Worm (Caenorhabditis elegans) whole organism, young adult: Measurements from ENCODE around the gene unc-44.

Experiments
- B0019.2 ChIP-seq: fragments of 200-800 bp; sonication (Bioruptor generic); conservative IDR thresholded peaks from 2 replicates; pipeline ENCODE4 v1.3.6; 2022; ENCODE audit warnings: missing genetic modification reagents, missing genetic modification characterization, missing compliant biosample characterization
- B0261.1 ChIP-seq: sonication (generic microtip); optimal IDR thresholded peaks from 2 replicates; lab custom pipeline; 2016; ENCODE audit warnings: mild to moderate bottlenecking, missing genetic modification characterization, moderate library complexity, missing compliant biosample characterization
- C06A6.2 ChIP-seq: fragments of 200-800 bp; sonication (Bioruptor generic); conservative IDR thresholded peaks from 2 replicates; pipeline ENCODE4 v1.3.6; 2022; ENCODE audit warnings: missing genetic modification characterization, missing compliant biosample characterization
- F22D6.2 ChIP-seq: sonication (generic microtip); optimal IDR thresholded peaks from 2 replicates; lab custom pipeline; 2016; ENCODE audit warnings: mild to moderate bottlenecking, missing genetic modification characterization, missing compliant biosample characterization
- F33H1.4 ChIP-seq: fragments of 200-800 bp; sonication (Bioruptor generic); IDR thresholded peaks from 2 replicates; pipeline ENCODE4 v1.3.6; 2022; ENCODE audit warnings: missing genetic modification reagents, missing genetic modification characterization, missing compliant biosample characterization
- F49E8.2 ChIP-seq: sonication (generic microtip); optimal IDR thresholded peaks from 3 replicates; lab custom pipeline; 2017; ENCODE audit warnings: missing genetic modification characterization, mild to moderate bottlenecking, missing compliant biosample characterization, antibody characterized with exemption, moderate library complexity; ENCODE audit not compliant: insufficient read depth
- F52B5.7 ChIP-seq: sonication (generic microtip); optimal IDR thresholded peaks from 2 replicates; lab custom pipeline; 2016; ENCODE audit warnings: mild to moderate bottlenecking, missing genetic modification characterization, missing compliant biosample characterization
- F57A8.1 ChIP-seq: fragments of 200-800 bp; sonication (Bioruptor generic); optimal IDR thresholded peaks from 2 replicates; lab custom pipeline; 2018; ENCODE audit warnings: mild to moderate bottlenecking, missing genetic modification characterization, moderate library complexity, missing compliant biosample characterization
- K12H6.12 ChIP-seq: fragments of 200-800 bp; sonication (Bioruptor generic); optimal IDR thresholded peaks from 2 replicates; lab custom pipeline; 2018; ENCODE audit warnings: mild to moderate bottlenecking, missing genetic modification characterization, missing compliant biosample characterization
- T07F8.4 ChIP-seq: sonication (generic microtip); optimal IDR thresholded peaks from 2 replicates; lab custom pipeline; 2016; ENCODE audit warnings: mild to moderate bottlenecking, missing genetic modification characterization, moderate library complexity, missing compliant biosample characterization
- Y56A3A.18 ChIP-seq: fragments of 200-800 bp; sonication (Bioruptor generic); IDR thresholded peaks from 2 replicates; pipeline ENCODE4 v1.3.6; 2022; ENCODE audit warnings: missing genetic modification reagents, missing genetic modification characterization, missing compliant biosample characterization
- Y67H2A.10 ChIP-seq: fragments of 200-800 bp; sonication (Bioruptor generic); conservative IDR thresholded peaks from 2 replicates; pipeline ENCODE4 v1.3.6; 2022; ENCODE audit warnings: missing genetic modification reagents, missing genetic modification characterization, missing compliant biosample characterization
- Y79H2A.3 ChIP-seq: fragments of 200-800 bp; sonication (Bioruptor generic); conservative IDR thresholded peaks from 2 replicates; pipeline ENCODE4 v1.3.6; 2022; ENCODE audit warnings: missing genetic modification reagents, missing genetic modification characterization, missing compliant biosample characterization
- ama-1 ChIP-seq, 3 experiments: fragments of 150-350 bp in 1 of 3; sonication (generic microtip) in 2 of 3; optimal IDR thresholded peaks; 2 replicates each; lab custom pipeline; 2014 to 2018; ENCODE audit warnings: missing biosample characterization in 2 of 3, missing genetic modification characterization in 2 of 3, missing genetic modification reagents in 2 of 3
- aptf-2 ChIP-seq: fragments of 200-800 bp; sonication (Bioruptor generic); conservative IDR thresholded peaks from 2 replicates; pipeline ENCODE4 v1.3.6; 2022; ENCODE audit warnings: missing genetic modification reagents, missing genetic modification characterization, missing compliant biosample characterization
- atf-7 ChIP-seq: sonication (generic microtip); optimal IDR thresholded peaks from 2 replicates; lab custom pipeline; 2017; ENCODE audit warnings: mild to moderate bottlenecking, missing genetic modification characterization, missing compliant biosample characterization
- athp-1 ChIP-seq: sonication (generic microtip); optimal IDR thresholded peaks from 2 replicates; lab custom pipeline; 2017; ENCODE audit warnings: mild to moderate bottlenecking, missing genetic modification characterization, missing compliant biosample characterization
- attf-3 ChIP-seq: fragments of 200-800 bp; sonication (Bioruptor generic); conservative IDR thresholded peaks from 2 replicates; pipeline ENCODE4 v1.3.6; 2022; ENCODE audit warnings: missing genetic modification reagents, missing genetic modification characterization, missing compliant biosample characterization
- attf-6 ChIP-seq: fragments of 200-800 bp; sonication (Bioruptor generic); IDR thresholded peaks from 2 replicates; pipeline ENCODE4 v1.3.6; 2022; ENCODE audit warnings: missing genetic modification reagents, missing genetic modification characterization, missing compliant biosample characterization
- bed-2 ChIP-seq: fragments of 200-800 bp; sonication (Bioruptor generic); IDR thresholded peaks from 2 replicates; pipeline ENCODE4 v1.3.6; 2022; ENCODE audit warnings: missing genetic modification reagents, missing genetic modification characterization, missing compliant biosample characterization
- cebp-2 ChIP-seq: fragments of 200-800 bp; sonication (Bioruptor generic); IDR thresholded peaks from 2 replicates; pipeline ENCODE4 v1.3.6; 2022; ENCODE audit warnings: missing genetic modification characterization, missing compliant biosample characterization
- ceh-27 ChIP-seq: fragments of 200-800 bp; sonication (Bioruptor generic); optimal IDR thresholded peaks from 2 replicates; lab custom pipeline; 2018; ENCODE audit warnings: mild to moderate bottlenecking, missing genetic modification characterization, moderate library complexity, missing compliant biosample characterization
- chd-7 ChIP-seq: sonication (generic microtip); optimal IDR thresholded peaks from 2 replicates; lab custom pipeline; 2016; ENCODE audit warnings: mild to moderate bottlenecking, missing genetic modification characterization, moderate library complexity, missing compliant biosample characterization
- dpl-1 ChIP-seq: fragments of 150-350 bp; optimal IDR thresholded peaks from 2 replicates; lab custom pipeline; 2014; ENCODE audit warnings: missing biosample characterization, missing genetic modification reagents, missing genetic modification characterization
- efl-1 ChIP-seq: fragments of 150-350 bp; optimal IDR thresholded peaks from 2 replicates; lab custom pipeline; 2014; ENCODE audit warnings: missing biosample characterization, missing genetic modification reagents, missing genetic modification characterization
- ekl-4 ChIP-seq: fragments of 200-800 bp; sonication (Bioruptor generic); IDR thresholded peaks from 2 replicates; pipeline ENCODE4 v1.3.6; 2022; ENCODE audit warnings: missing genetic modification reagents, missing genetic modification characterization, missing compliant biosample characterization
- gei-17 ChIP-seq: fragments of 200-800 bp; sonication (Bioruptor generic); optimal IDR thresholded peaks from 2 replicates; lab custom pipeline; 2018; ENCODE audit warnings: mild to moderate bottlenecking, missing genetic modification characterization, missing compliant biosample characterization
- hlh-12 ChIP-seq: sonication (generic microtip); optimal IDR thresholded peaks from 2 replicates; lab custom pipeline; 2016; ENCODE audit warnings: missing genetic modification characterization, missing compliant biosample characterization
- lin-26 ChIP-seq: fragments of 200-800 bp; sonication (Bioruptor generic); IDR thresholded peaks from 2 replicates; pipeline ENCODE4 v1.3.6; 2022; ENCODE audit warnings: missing genetic modification reagents, missing genetic modification characterization, missing compliant biosample characterization
- mel-28 ChIP-seq: sonication (generic microtip); optimal IDR thresholded peaks from 2 replicates; lab custom pipeline; 2016; ENCODE audit warnings: borderline replicate concordance, mild to moderate bottlenecking, missing genetic modification characterization, missing compliant biosample characterization
- nfyb-1 ChIP-seq: fragments of 200-800 bp; sonication (Bioruptor generic); IDR thresholded peaks from 2 replicates; pipeline ENCODE4 v1.3.6; 2022; ENCODE audit warnings: missing genetic modification reagents, missing genetic modification characterization, missing compliant biosample characterization
- nhr-120 ChIP-seq: fragments of 200-800 bp; sonication (Bioruptor generic); IDR thresholded peaks from 2 replicates; pipeline ENCODE4 v1.3.6; 2022; ENCODE audit warnings: missing genetic modification characterization, missing compliant biosample characterization
- nhr-27 ChIP-seq: fragments of 200-800 bp; sonication (Bioruptor generic); optimal IDR thresholded peaks from 2 replicates; lab custom pipeline; 2018; ENCODE audit warnings: mild to moderate bottlenecking, missing genetic modification characterization, moderate library complexity, missing compliant biosample characterization
- rpc-1 ChIP-seq, 2 experiments: fragments of 150-350 bp in 1 of 2; sonication (generic microtip) in 1 of 2; optimal IDR thresholded peaks; 2 replicates each; lab custom pipeline; 2014 to 2018; ENCODE audit warnings: missing biosample characterization in 1 of 2, missing genetic modification characterization in 1 of 2, missing genetic modification reagents in 1 of 2, missing genotype in 1 of 2
- sdz-38 ChIP-seq: sonication (generic microtip); optimal IDR thresholded peaks from 2 replicates; lab custom pipeline; 2016; ENCODE audit warnings: missing genotype, missing genetic modification characterization, missing compliant biosample characterization
- sea-2 ChIP-seq: fragments of 200-800 bp; sonication (Bioruptor generic); IDR thresholded peaks from 2 replicates; pipeline ENCODE4 v1.3.6; 2022; ENCODE audit warnings: missing genetic modification characterization, missing compliant biosample characterization
- snpc-1.1 ChIP-seq: sonication (generic microtip); optimal IDR thresholded peaks from 2 replicates; lab custom pipeline; 2017; ENCODE audit warnings: missing genetic modification characterization, mild to moderate bottlenecking, missing compliant biosample characterization, antibody characterized with exemption, moderate library complexity, missing genotype, missing genetic modification reagents; ENCODE audit not compliant: insufficient read depth
- snpc-1.3 ChIP-seq: sonication (generic microtip); optimal IDR thresholded peaks from 2 replicates; lab custom pipeline; 2017; ENCODE audit warnings: missing genetic modification characterization, mild to moderate bottlenecking, missing compliant biosample characterization, antibody characterized with exemption, moderate library complexity, missing genotype, missing genetic modification reagents; ENCODE audit not compliant: insufficient read depth
- snpc-3.4 ChIP-seq: sonication (generic microtip); optimal IDR thresholded peaks from 2 replicates; lab custom pipeline; 2017; ENCODE audit warnings: missing genetic modification characterization, mild to moderate bottlenecking, missing compliant biosample characterization, antibody characterized with exemption, moderate library complexity, missing genotype, missing genetic modification reagents
- snpc-4 ChIP-seq, 5 experiments: fragments of 150-350 bp in 1 of 5; sonication (generic microtip) in 4 of 5; optimal IDR thresholded peaks; 2 replicates each; lab custom pipeline; 2014 to 2018; ENCODE audit warnings: missing genetic modification characterization in 5 of 5, missing biosample characterization in 3 of 5, antibody characterized with exemption in 2 of 5, mild to moderate bottlenecking in 2 of 5, missing compliant biosample characterization in 2 of 5, missing genotype in 2 of 5, moderate library complexity in 2 of 5, missing genetic modification reagents in 1 of 5
- tbp1 ChIP-seq: fragments of 200-800 bp; sonication (Bioruptor generic); optimal IDR thresholded peaks from 2 replicates; lab custom pipeline; 2018; ENCODE audit warnings: mild to moderate bottlenecking, missing genetic modification characterization, missing compliant biosample characterization
- xnd-1 ChIP-seq: sonication (generic microtip); optimal IDR thresholded peaks from 2 replicates; lab custom pipeline; 2016; ENCODE audit warnings: missing genotype, missing genetic modification reagents, missing genetic modification characterization, missing compliant biosample characterization
- ztf-18 ChIP-seq: sonication (generic microtip); optimal IDR thresholded peaks from 2 replicates; lab custom pipeline; 2016; ENCODE audit warnings: missing genotype, mild to moderate bottlenecking, missing genetic modification characterization, missing compliant biosample characterization
- ztf-3 ChIP-seq: fragments of 200-800 bp; sonication (Bioruptor generic); optimal IDR thresholded peaks from 2 replicates; lab custom pipeline; 2018; ENCODE audit warnings: mild to moderate bottlenecking, missing genetic modification characterization, missing compliant biosample characterization
- ztf-6 ChIP-seq: fragments of 200-800 bp; sonication (Bioruptor generic); IDR thresholded peaks from 2 replicates; pipeline ENCODE4 v1.3.6; 2022; ENCODE audit warnings: missing genetic modification reagents, missing genetic modification characterization, missing compliant biosample characterization

Gene unc-44

ce11 chrIV:5946602-5947444, 28.5 kb upstream of the unc-44 start, which contains the start of gene inx-7 (continued):
- TF ChIP-seq attf-6 (GFP tag; lab: Robert Waterston, UW) (peak; percentile 89), ekl-4 (GFP tag; lab: Robert Waterston, UW) (peak; percentile 85), B0261.1 (tag; lab: Kevin White, UChicago) (no peak), hlh-12 (tag; lab: Kevin White, UChicago) (no peak), nhr-27 (no peak), Y67H2A.10 (GFP tag; lab: Robert Waterston, UW) (no peak), F33H1.4 (GFP tag; lab: Robert Waterston, UW) (peak; percentile 55), rpc-1 (optimal IDR thresholded peaks at IDR 0.05; lab: Kevin White, UChicago) (no peak), rpc-1 (tag; optimal IDR thresholded peaks at IDR 0.05; lab: Kevin White, UChicago) (no peak), F57A8.1 (GFP tag; lab: Kevin White, UChicago) (no peak), xnd-1 (tag; lab: Kevin White, UChicago) (peak; percentile 44), snpc-4 (GFP tag; optimal IDR thresholded peaks at IDR 0.05; lab: Kevin White, UChicago) (peak; percentile 79), snpc-4 (tag; optimal IDR thresholded peaks at IDR 0.05; lab: Kevin White, UChicago) (peak in 3 of 4 experiments; percentile 6 to 91 (median 61)), F52B5.7 (tag; lab: Kevin White, UChicago) (no peak), snpc-1.3 (peak; percentile 62), dpl-1 (GFP tag; lab: Kevin White, UChicago) (no peak), K12H6.12 (tag; lab: Kevin White, UChicago) (no peak), F49E8.2 (tag; lab: Kevin White, UChicago) (peak; percentile 91), aptf-2 (GFP tag; lab: Robert Waterston, UW) (no peak), gei-17 (no peak), ztf-6 (GFP tag; lab: Robert Waterston, UW) (no peak), mel-28 (tag; lab: Kevin White, UChicago) (no peak), sea-2 (GFP tag; lab: Robert Waterston, UW) (no peak), T07F8.4 (tag; lab: Kevin White, UChicago) (no peak), ztf-18 (tag; lab: Kevin White, UChicago) (no peak), Y56A3A.18 (GFP tag; lab: Robert Waterston, UW) (peak; percentile 22; the same call in 1 of the 2 replicates), F22D6.2 (tag; lab: Kevin White, UChicago) (no peak), atf-7 (tag; lab: Kevin White, UChicago) (no peak), C06A6.2 (no peak), sdz-38 (no peak), chd-7 (tag; lab: Kevin White, UChicago) (peak; percentile 7), tbp1 (GFP tag; lab: Kevin White, UChicago) (peak; percentile 50), efl-1 (GFP tag; lab: Kevin White, UChicago) (peak; percentile 27), Y79H2A.3 (GFP tag; lab: Robert Waterston, UW) (no peak), lin-26 (GFP tag; lab: Robert Waterston, UW) (peak; percentile 76), athp-1 (tag; lab: Kevin White, UChicago) (peak; percentile 62), bed-2 (no peak), B0019.2 (GFP tag; lab: Robert Waterston, UW) (no peak), cebp-2 (no peak), snpc-3.4 (tag; lab: Kevin White, UChicago) (peak; percentile 70), ama-1 (optimal IDR thresholded peaks at IDR 0.05; lab: Kevin White, UChicago) (no peak), ama-1 (GFP tag; optimal IDR thresholded peaks at IDR 0.05; lab: Kevin White, UChicago) (peak; percentile 34 to 88), attf-3 (GFP tag; lab: Robert Waterston, UW) (no peak), nfyb-1 (GFP tag; lab: Robert Waterston, UW) (peak; percentile 60; the same call in 1 of the 2 replicates), snpc-1.1 (peak; percentile 51), ceh-27 (GFP tag; lab: Kevin White, UChicago) (no peak), nhr-120 (GFP tag; lab: Robert Waterston, UW) (0 out of 2 replicates have a peak, but pooled peaks have one; percentile 61), ztf-3 (GFP tag; lab: Kevin White, UChicago) (no peak)
